Fruit fly (Drosophila melanogaster) whole organism, prepupa: ENCODE data around the gene CG12112.
A peak's percentile ranks its signal among the peaks of the same experiment; 100 is the strongest.

Experiments
- Blimp-1 ChIP-seq: fragments of 200-800 bp; sonication (Bioruptor generic); optimal IDR thresholded peaks from 3 replicates; lab custom pipeline; 2017; ENCODE audit warnings: missing biosample characterization, missing genetic modification characterization, mild to moderate bottlenecking, moderate library complexity, missing genetic modification reagents
- CG10631 ChIP-seq: fragments of 200-800 bp; sonication (Bioruptor generic); optimal IDR thresholded peaks from 2 replicates; lab custom pipeline; 2016; ENCODE audit warnings: missing biosample characterization, missing genetic modification characterization
- CG10669 ChIP-seq: fragments of 200-800 bp; sonication (Bioruptor generic); optimal IDR thresholded peaks from 3 replicates; lab custom pipeline; 2018; ENCODE audit warnings: missing biosample characterization, mild to moderate bottlenecking, missing genetic modification characterization, moderate library complexity
- CG11294 ChIP-seq: fragments of 200-800 bp; sonication (Bioruptor generic); IDR thresholded peaks from 2 replicates; pipeline ENCODE4 v1.3.6; 2022; ENCODE audit warnings: missing biosample characterization, missing genetic modification characterization
- CG11762 ChIP-seq: fragments of 200-800 bp; sonication (Bioruptor generic); optimal IDR thresholded peaks from 3 replicates; lab custom pipeline; 2016; ENCODE audit warnings: missing biosample characterization, missing genetic modification characterization; ENCODE audit not compliant: insufficient read depth
- CG11902 ChIP-seq: fragments of 200-800 bp; sonication (Bioruptor generic); optimal IDR thresholded peaks from 3 replicates; lab custom pipeline; 2016; ENCODE audit warnings: missing biosample characterization, missing genetic modification characterization
- CG16779 ChIP-seq: fragments of 200-800 bp; sonication (Bioruptor generic); optimal IDR thresholded peaks from 3 replicates; lab custom pipeline; 2017; ENCODE audit warnings: missing biosample characterization, mild to moderate bottlenecking, missing genetic modification characterization
- CG32006 ChIP-seq: fragments of 200-800 bp; sonication (Bioruptor generic); optimal IDR thresholded peaks from 3 replicates; lab custom pipeline; 2017; ENCODE audit warnings: missing biosample characterization, mild to moderate bottlenecking, missing genetic modification characterization
- CG3919 ChIP-seq: fragments of 200-800 bp; sonication (Bioruptor generic); optimal IDR thresholded peaks from 3 replicates; lab custom pipeline; 2016; ENCODE audit warnings: missing biosample characterization, missing genetic modification characterization
- CG6163 ChIP-seq: fragments of 200-800 bp; sonication (Bioruptor generic); IDR thresholded peaks from 3 replicates; pipeline ENCODE4 v1.3.6; 2022; ENCODE audit warnings: missing biosample characterization, missing genetic modification characterization
- CG6276 ChIP-seq: fragments of 200-800 bp; sonication (Bioruptor generic); optimal IDR thresholded peaks from 2 replicates; lab custom pipeline; 2017; ENCODE audit warnings: missing biosample characterization, mild to moderate bottlenecking, missing genetic modification characterization
- CG6808 ChIP-seq: fragments of 200-800 bp; sonication (Bioruptor generic); optimal IDR thresholded peaks from 3 replicates; lab custom pipeline; 2017; ENCODE audit warnings: missing biosample characterization, missing genetic modification characterization, mild to moderate bottlenecking, moderate library complexity, missing genetic modification reagents
- CG6854 ChIP-seq: fragments of 200-800 bp; sonication (Bioruptor generic); optimal IDR thresholded peaks from 2 replicates; lab custom pipeline; 2017; ENCODE audit warnings: missing biosample characterization, mild to moderate bottlenecking, missing genetic modification characterization
- CG7368 ChIP-seq: fragments of 200-800 bp; sonication (Bioruptor generic); optimal IDR thresholded peaks from 3 replicates; lab custom pipeline; 2016; ENCODE audit warnings: missing biosample characterization, missing genetic modification characterization
- CG8119 ChIP-seq: fragments of 200-800 bp; sonication (Bioruptor generic); IDR thresholded peaks from 3 replicates; pipeline ENCODE4 v1.3.6; 2022; ENCODE audit warnings: missing biosample characterization, missing genetic modification characterization
- CG8319 ChIP-seq: fragments of 200-800 bp; sonication (Bioruptor generic); optimal IDR thresholded peaks from 3 replicates; lab custom pipeline; 2016; ENCODE audit warnings: missing biosample characterization, missing genetic modification characterization
- CG8632 ChIP-seq: fragments of 200-800 bp; sonication (Bioruptor generic); optimal IDR thresholded peaks from 3 replicates; lab custom pipeline; 2016; ENCODE audit warnings: missing biosample characterization, missing genetic modification characterization
- CG9139 ChIP-seq: fragments of 200-800 bp; sonication (Bioruptor generic); optimal IDR thresholded peaks from 3 replicates; lab custom pipeline; 2017; ENCODE audit warnings: missing biosample characterization, mild to moderate bottlenecking, missing genetic modification characterization
- Eip78C ChIP-seq: fragments of 200-800 bp; sonication (Bioruptor generic); peaks from one replicate; lab custom pipeline; 2016; ENCODE audit warnings: missing biosample characterization, missing genetic modification characterization
- Eip93F ChIP-seq: fragments of 200-800 bp; sonication (Bioruptor generic); optimal IDR thresholded peaks from 2 replicates; lab custom pipeline; 2016; ENCODE audit warnings: missing biosample characterization, mild to moderate bottlenecking, missing genetic modification characterization
- Ets96B ChIP-seq: fragments of 200-800 bp; optimal IDR thresholded peaks from 2 replicates; lab custom pipeline; 2019; ENCODE audit warnings: missing biosample characterization, mild to moderate bottlenecking, missing genetic modification characterization, moderate library complexity
- Gug ChIP-seq: fragments of 200-800 bp; sonication (Bioruptor generic); IDR thresholded peaks from 2 replicates; pipeline ENCODE4 v1.3.6; 2022; ENCODE audit warnings: missing biosample characterization, missing genetic modification characterization
- Hr38 ChIP-seq: sonication (Bioruptor generic); optimal IDR thresholded peaks from 2 replicates; lab custom pipeline; 2016; ENCODE audit warnings: missing biosample characterization, missing genetic modification characterization
- Hr4 ChIP-seq: fragments of 200-800 bp; sonication (Bioruptor generic); optimal IDR thresholded peaks from 3 replicates; lab custom pipeline; 2016; ENCODE audit warnings: missing biosample characterization, missing genetic modification characterization
- Lpt ChIP-seq: fragments of 200-800 bp; sonication (Bioruptor generic); optimal IDR thresholded peaks from 3 replicates; lab custom pipeline; 2016; ENCODE audit warnings: missing biosample characterization, missing genetic modification characterization
- Met ChIP-seq: fragments of 200-800 bp; sonication (Bioruptor generic); optimal IDR thresholded peaks from 3 replicates; lab custom pipeline; 2016; ENCODE audit warnings: missing biosample characterization, missing genetic modification characterization
- OdsH ChIP-seq: fragments of 200-800 bp; sonication (Bioruptor generic); optimal IDR thresholded peaks from 3 replicates; lab custom pipeline; 2016; ENCODE audit warnings: missing biosample characterization, missing genetic modification characterization
- Smox ChIP-seq: fragments of 200-800 bp; sonication (Bioruptor generic); optimal IDR thresholded peaks from 3 replicates; lab custom pipeline; 2016; ENCODE audit warnings: missing biosample characterization, missing genetic modification characterization
- Sox102F ChIP-seq: fragments of 200-800 bp; sonication (Bioruptor generic); optimal IDR thresholded peaks from 2 replicates; lab custom pipeline; 2016; ENCODE audit warnings: missing biosample characterization, mild to moderate bottlenecking, missing genetic modification characterization
- Sox14 ChIP-seq: fragments of 200-800 bp; sonication (Bioruptor generic); optimal IDR thresholded peaks from 3 replicates; lab custom pipeline; 2016; ENCODE audit warnings: missing biosample characterization, missing genetic modification characterization
- Sox15 ChIP-seq: fragments of 200-800 bp; sonication (Bioruptor generic); optimal IDR thresholded peaks from 3 replicates; lab custom pipeline; 2016; ENCODE audit warnings: missing biosample characterization, missing genetic modification characterization
- achi ChIP-seq: fragments of 200-800 bp; sonication (Bioruptor generic); optimal IDR thresholded peaks from 3 replicates; lab custom pipeline; 2016; ENCODE audit warnings: missing biosample characterization, missing genetic modification characterization
- acj6 ChIP-seq: fragments of 200-800 bp; sonication (Bioruptor generic); optimal IDR thresholded peaks from 3 replicates; lab custom pipeline; 2016; ENCODE audit warnings: missing biosample characterization, missing genetic modification characterization
- cyc ChIP-seq: fragments of 200-800 bp; sonication (Bioruptor generic); optimal IDR thresholded peaks from 3 replicates; lab custom pipeline; 2016; ENCODE audit warnings: missing biosample characterization, missing genetic modification characterization
- dac ChIP-seq: fragments of 200-800 bp; sonication (Bioruptor generic); optimal IDR thresholded peaks from 2 replicates; lab custom pipeline; 2017; ENCODE audit warnings: missing biosample characterization, mild to moderate bottlenecking, missing genetic modification characterization
- dsx ChIP-seq: fragments of 200-800 bp; optimal IDR thresholded peaks from 3 replicates; lab custom pipeline; 2019; ENCODE audit warnings: missing biosample characterization, mild to moderate bottlenecking, missing genetic modification characterization, moderate library complexity; ENCODE audit not compliant: poor library complexity, severe bottlenecking
- eg ChIP-seq: fragments of 200-800 bp; sonication (Bioruptor generic); IDR thresholded peaks from 3 replicates; pipeline ENCODE4 v1.3.6; 2022; ENCODE audit warnings: missing biosample characterization, missing genetic modification characterization
- esn ChIP-seq: fragments of 200-800 bp; sonication (Bioruptor generic); optimal IDR thresholded peaks from 2 replicates; lab custom pipeline; 2016; ENCODE audit warnings: missing biosample characterization, mild to moderate bottlenecking, missing genetic modification characterization, moderate library complexity
- fd59A ChIP-seq: fragments of 200-800 bp; sonication (Bioruptor generic); optimal IDR thresholded peaks from 2 replicates; lab custom pipeline; 2017; ENCODE audit warnings: missing biosample characterization, mild to moderate bottlenecking, missing genetic modification characterization, missing genetic modification reagents
- fd85E ChIP-seq: fragments of 200-800 bp; sonication (Bioruptor generic); optimal IDR thresholded peaks from 3 replicates; lab custom pipeline; 2016; ENCODE audit warnings: missing biosample characterization, missing genetic modification characterization
- lz ChIP-seq: fragments of 200-800 bp; sonication (Bioruptor generic); optimal IDR thresholded peaks from 3 replicates; lab custom pipeline; 2016; ENCODE audit warnings: missing biosample characterization, missing genetic modification characterization
- net ChIP-seq: fragments of 200-800 bp; sonication (Bioruptor generic); optimal IDR thresholded peaks from 3 replicates; lab custom pipeline; 2016; ENCODE audit warnings: missing biosample characterization, missing genetic modification characterization
- pdm3 ChIP-seq: fragments of 200-800 bp; sonication (Bioruptor generic); optimal IDR thresholded peaks from 3 replicates; lab custom pipeline; 2016; ENCODE audit warnings: missing biosample characterization, missing genetic modification characterization
- salr ChIP-seq, 2 experiments: fragments of 200-800 bp; sonication (Bioruptor generic); optimal IDR thresholded peaks; 3 replicates each; lab custom pipeline; 2016 to 2018; ENCODE audit warnings: missing biosample characterization in 2 of 2, missing genetic modification characterization in 2 of 2, mild to moderate bottlenecking in 1 of 2
- ss ChIP-seq, 2 experiments: fragments of 200-800 bp; sonication (Bioruptor generic); optimal IDR thresholded peaks; 2 replicates in 1 of 2; 3 replicates in 1 of 2; lab custom pipeline; 2017 to 2018; ENCODE audit warnings: mild to moderate bottlenecking in 2 of 2, missing biosample characterization in 2 of 2, missing genetic modification characterization in 2 of 2, moderate library complexity in 1 of 2
- svp ChIP-seq: fragments of 200-800 bp; sonication (Bioruptor generic); peaks from one replicate; lab custom pipeline; 2016; ENCODE audit warnings: missing biosample characterization, missing genetic modification characterization
- topi ChIP-seq: fragments of 200-800 bp; sonication (Bioruptor generic); optimal IDR thresholded peaks from 3 replicates; lab custom pipeline; 2016; ENCODE audit warnings: missing biosample characterization, missing genetic modification characterization
- vri ChIP-seq: fragments of 200-800 bp; sonication (Bioruptor generic); optimal IDR thresholded peaks from 3 replicates; lab custom pipeline; 2016; ENCODE audit warnings: missing biosample characterization, mild to moderate bottlenecking, missing genetic modification characterization

CG12112 gene

dm6 chrX:8538993-8539392 is 21.0 kb downstream of the CG12112 start (continued):
- TF ChIP-seq Hr38 (GFP tag; lab: Kevin White, UChicago) (no peak), dsx (GFP tag; lab: Kevin White, UChicago) (peak; percentile 32), esn (GFP tag; lab: Kevin White, UChicago) (peak; percentile 23), Hr4 (peak; percentile 12), acj6 (GFP tag; lab: Kevin White, UChicago) (peak; percentile 43), CG8632 (GFP tag; lab: Kevin White, UChicago) (peak; percentile 7), CG8319 (GFP tag; lab: Kevin White, UChicago) (no peak), CG6163 (GFP tag; lab: Robert Waterston, UW) (peak; percentile 52; the same call in 2 of the 3 replicates), CG8119 (GFP tag; lab: Robert Waterston, UW) (peak; percentile 53; the same call in 2 of the 3 replicates), fd59A (GFP tag; lab: Kevin White, UChicago) (no peak), Sox102F (GFP tag; lab: Kevin White, UChicago) (peak; percentile 21), CG10669 (GFP tag; lab: Kevin White, UChicago) (peak; percentile 25)

DNA sequence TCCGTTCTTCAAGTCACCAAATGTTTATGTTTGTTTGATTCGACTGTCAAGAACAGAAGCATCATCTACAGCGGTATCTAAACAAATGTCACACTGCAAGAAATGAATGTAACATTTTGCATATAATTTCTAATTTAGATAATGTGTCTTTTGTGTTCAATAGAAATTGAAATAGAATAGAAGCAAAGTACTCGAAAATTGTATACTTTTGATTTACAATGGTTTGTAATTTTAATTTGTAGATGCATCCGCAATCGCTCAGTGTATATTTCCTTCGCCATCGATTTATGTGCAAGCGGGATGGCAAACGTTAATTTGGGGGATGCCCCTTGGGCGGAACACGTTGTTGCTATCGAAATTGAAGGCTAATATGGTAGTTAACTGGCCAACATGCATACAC is 21.8 kb downstream of the CG12112 start:
- TF ChIP-seq CG10631 (GFP tag; lab: Kevin White, UChicago) = no peak
- TF ChIP-seq CG6276 = no peak
- no peak for TF ChIP-seq vri (GFP tag; lab: Kevin White, UChicago)
- TF ChIP-seq net (GFP tag; lab: Kevin White, UChicago) = no peak
- TF ChIP-seq CG32006 = peak; percentile 9
- no peak for TF ChIP-seq Hr38 (GFP tag; lab: Kevin White, UChicago)
- peak; percentile 15 for TF ChIP-seq Ets96B (tag; lab: Kevin White, UChicago)
- TF ChIP-seq ss (GFP tag; optimal IDR thresholded peaks at IDR 0.05; lab: Kevin White, UChicago) = no peak
- TF ChIP-seq acj6 (GFP tag; lab: Kevin White, UChicago) = no peak
- TF ChIP-seq lz (GFP tag; lab: Kevin White, UChicago) = peak; percentile 20
- TF ChIP-seq Blimp-1 (GFP tag; lab: Kevin White, UChicago) = no peak
- no peak for TF ChIP-seq dac
- no peak for TF ChIP-seq CG9139 (GFP tag; lab: Kevin White, UChicago)
- TF ChIP-seq fd85E (GFP tag; lab: Kevin White, UChicago) = no peak
- TF ChIP-seq topi (GFP tag; lab: Kevin White, UChicago) = peak; percentile 11
- no peak for TF ChIP-seq OdsH (GFP tag; lab: Kevin White, UChicago)
- no peak for TF ChIP-seq CG6854 (GFP tag; lab: Kevin White, UChicago)
- TF ChIP-seq CG11294 (GFP tag; lab: Robert Waterston, UW) = no peak
- no peak for TF ChIP-seq pdm3 (GFP tag; lab: Kevin White, UChicago)
- TF ChIP-seq dsx (GFP tag; lab: Kevin White, UChicago) = no peak
- TF ChIP-seq Eip78C = peak; percentile 46
- peak; percentile 14 for TF ChIP-seq Smox
- no peak for TF ChIP-seq CG8319 (GFP tag; lab: Kevin White, UChicago)
- no peak for TF ChIP-seq Gug
- no peak for TF ChIP-seq CG6808
- peak; percentile 39 for TF ChIP-seq svp (GFP tag; lab: Kevin White, UChicago)
- no peak for TF ChIP-seq fd59A (GFP tag; lab: Kevin White, UChicago)
- TF ChIP-seq cyc (GFP tag; lab: Kevin White, UChicago) = no peak
- TF ChIP-seq CG8119 (GFP tag; lab: Robert Waterston, UW) = peak; percentile 43; the same call in 1 of the 3 replicates
- peak; percentile 45 for TF ChIP-seq esn (GFP tag; lab: Kevin White, UChicago)
- no peak for TF ChIP-seq Lpt
- TF ChIP-seq CG11902 = no peak
- TF ChIP-seq CG11762 (GFP tag; lab: Kevin White, UChicago) = no peak
- TF ChIP-seq CG6163 (GFP tag; lab: Robert Waterston, UW) = peak; percentile 52; the same call in 1 of the 3 replicates
- TF ChIP-seq eg (GFP tag; lab: Robert Waterston, UW) = peak; percentile 42; the same call in 1 of the 3 replicates
- no peak for TF ChIP-seq CG7368 (GFP tag; lab: Kevin White, UChicago)
- no peak for TF ChIP-seq salr (GFP tag; optimal IDR thresholded peaks at IDR 0.05; lab: Kevin White, UChicago)
- TF ChIP-seq CG10669 (GFP tag; lab: Kevin White, UChicago) = peak; percentile 36
- TF ChIP-seq Sox15 (GFP tag; lab: Kevin White, UChicago) = no peak
- peak; percentile 7 for TF ChIP-seq Sox14
- no peak for TF ChIP-seq Sox102F (GFP tag; lab: Kevin White, UChicago)
- TF ChIP-seq CG16779 (tag; lab: Kevin White, UChicago) = no peak
- peak; percentile 34 for TF ChIP-seq Met (GFP tag; lab: Kevin White, UChicago)
- no peak for TF ChIP-seq Eip93F (GFP tag; lab: Kevin White, UChicago)
- no peak for TF ChIP-seq achi
- no peak for TF ChIP-seq CG3919 (GFP tag; lab: Kevin White, UChicago)
